Worm (Caenorhabditis elegans) whole organism, young adult: ENCODE results near the gene T08A9.13.

Experiments
- K11D2.4 ChIP-seq: fragments of 200-800 bp; sonication (Bioruptor generic); IDR thresholded peaks from 2 replicates; pipeline ENCODE4 v1.3.6; 2022; ENCODE audit warnings: missing genetic modification reagents, missing genetic modification characterization, missing compliant biosample characterization
- ama-1 ChIP-seq, 3 experiments: fragments of 150-350 bp in 1 of 3; sonication (generic microtip) in 2 of 3; optimal IDR thresholded peaks; 2 replicates each; lab custom pipeline; 2014 to 2018; ENCODE audit warnings: missing biosample characterization in 2 of 3, missing genetic modification characterization in 2 of 3, missing genetic modification reagents in 2 of 3
- him-1 ChIP-seq: sonication (generic microtip); optimal IDR thresholded peaks from 2 replicates; lab custom pipeline; 2016; ENCODE audit warnings: missing genotype, missing genetic modification reagents, missing genetic modification characterization, missing compliant biosample characterization
- hmg-1.2 ChIP-seq: fragments of 200-800 bp; sonication (Bioruptor generic); IDR thresholded peaks from 2 replicates; pipeline ENCODE4 v1.3.6; 2022; ENCODE audit warnings: missing genetic modification reagents, missing genetic modification characterization, missing compliant biosample characterization
- nfya-1 ChIP-seq: sonication (generic microtip); optimal IDR thresholded peaks from 2 replicates; lab custom pipeline; 2017; ENCODE audit warnings: antibody characterized with exemption, missing compliant biosample characterization, missing genetic modification characterization, borderline replicate concordance; ENCODE audit not compliant: insufficient read depth
- pha-4 ChIP-seq: fragments of 150-350 bp; sonication (generic microtip); optimal IDR thresholded peaks from 2 replicates; lab custom pipeline; 2014; ENCODE audit warnings: missing biosample characterization, missing genetic modification reagents, missing genetic modification characterization
- snpc-4 ChIP-seq, 5 experiments: fragments of 150-350 bp in 1 of 5; sonication (generic microtip) in 4 of 5; optimal IDR thresholded peaks; 2 replicates each; lab custom pipeline; 2014 to 2018; ENCODE audit warnings: missing genetic modification characterization in 5 of 5, missing biosample characterization in 3 of 5, antibody characterized with exemption in 2 of 5, mild to moderate bottlenecking in 2 of 5, missing compliant biosample characterization in 2 of 5, missing genotype in 2 of 5, moderate library complexity in 2 of 5, missing genetic modification reagents in 1 of 5

ce11 chrX:7316485-7317391, 5.5 kb downstream of the T08A9.13 start, which contains the start of the genes spp-2 and spp-6:
- TF ChIP-seq snpc-4 (GFP tag; optimal IDR thresholded peaks at IDR 0.05; lab: Kevin White, UChicago) (no peak), snpc-4 (tag; optimal IDR thresholded peaks at IDR 0.05; lab: Kevin White, UChicago) (no peak), ama-1 (optimal IDR thresholded peaks at IDR 0.05; lab: Kevin White, UChicago) (no peak), ama-1 (GFP tag; optimal IDR thresholded peaks at IDR 0.05; lab: Kevin White, UChicago) (no peak), him-1 (tag; lab: Kevin White, UChicago) (no peak), nfya-1 (tag; lab: Kevin White, UChicago) (no peak), pha-4 (tag; lab: Kevin White, UChicago) (no peak), hmg-1.2 (GFP tag; lab: Robert Waterston, UW) (0 out of 2 replicates have a peak, but pooled peaks have one; percentile 6), K11D2.4 (no peak)
